Fruit fly (Drosophila melanogaster): Measurements from ENCODE around the gene Gp93.
A peak's percentile ranks its signal among the peaks of the same experiment; 100 is the strongest.

Gene Gp93

DNA sequence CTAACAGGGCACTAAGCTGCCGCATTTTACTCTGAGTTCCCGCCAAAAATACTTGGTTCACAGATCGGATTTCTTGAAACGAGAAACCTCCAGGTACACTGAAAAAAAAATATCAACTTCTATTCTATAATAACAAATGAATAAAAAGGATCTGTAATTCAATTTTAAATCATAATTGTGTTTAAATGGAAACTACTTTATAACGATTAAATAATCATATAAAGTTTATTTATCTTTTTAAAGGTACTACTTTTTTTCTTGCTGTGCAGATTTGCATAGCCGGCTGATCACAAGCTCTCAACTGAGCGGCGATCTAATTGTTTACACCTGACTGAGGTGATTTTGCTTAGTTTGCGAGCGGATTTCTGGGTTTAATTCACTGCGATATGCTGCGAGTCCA lies 38.8 kb downstream of the Gp93 start:
- TF ChIP-seq dmrt99B (tag; optimal IDR thresholded peaks at IDR 0.05), result peak; percentile 65
- peak; percentile 63 for TF ChIP-seq ssp (GFP tag; IDR thresholded peaks at IDR 0.05)
- TF ChIP-seq tgo (GFP tag; IDR thresholded peaks at IDR 0.05), result peak; percentile 79
- TF ChIP-seq zf30C (GFP tag; optimal IDR thresholded peaks at IDR 0.05), result peak; percentile 2
- no peak for TF ChIP-seq sim (GFP tag; IDR thresholded peaks at IDR 0.05)
- TF ChIP-seq Myb (GFP tag; optimal IDR thresholded peaks at IDR 0.05), result no peak
- no peak for TF ChIP-seq btn (GFP tag; optimal IDR thresholded peaks at IDR 0.05)
- peak; percentile 81; the same call in 2 of the 3 replicates for TF ChIP-seq dysf (GFP tag; IDR thresholded peaks at IDR 0.05)
- TF ChIP-seq eyg (GFP tag; optimal IDR thresholded peaks at IDR 0.05), result no peak
- TF ChIP-seq CG17328 (GFP tag; IDR thresholded peaks at IDR 0.05), result peak; percentile 71
- no peak for TF ChIP-seq exex (tag; optimal IDR thresholded peaks at IDR 0.05)
- TF ChIP-seq onecut (GFP tag; IDR thresholded peaks at IDR 0.05), result no peak
- peak; percentile 30; the same call in 1 of the 2 replicates for TF ChIP-seq rib (GFP tag; IDR thresholded peaks at IDR 0.05)
- peak; percentile 17 for TF ChIP-seq pho (GFP tag; optimal IDR thresholded peaks at IDR 0.05)
- TF ChIP-seq eve (GFP tag; optimal IDR thresholded peaks at IDR 0.05), result peak in 1 of 2 experiments; percentile 76
- TF ChIP-seq CG7271 (tag; optimal IDR thresholded peaks at IDR 0.05), result no peak
- TF ChIP-seq CG6765 (GFP tag; optimal IDR thresholded peaks at IDR 0.05), result peak; percentile 46
- TF ChIP-seq H15 (GFP tag; IDR thresholded peaks at IDR 0.05), result peak; percentile 46; the same call in 1 of the 3 replicates
- peak; percentile 59 for TF ChIP-seq HHEX (GFP tag; optimal IDR thresholded peaks at IDR 0.05)
- peak; percentile 32 for TF ChIP-seq trh (GFP tag; optimal IDR thresholded peaks at IDR 0.05)
- 0 out of 2 replicates have a peak, but pooled peaks have one; percentile 22 for TF ChIP-seq Taf1 (GFP tag; IDR thresholded peaks at IDR 0.05)
- peak; percentile 72 for TF ChIP-seq CG13424 (tag; optimal IDR thresholded peaks at IDR 0.05)
- peak; percentile 47; the same call in 1 of the 2 replicates for TF ChIP-seq CG5953 (GFP tag; IDR thresholded peaks at IDR 0.05)
- TF ChIP-seq Nf-YB (GFP tag; optimal IDR thresholded peaks at IDR 0.05), result peak; percentile 58
- peak; percentile 5 for TF ChIP-seq CrebB (tag; optimal IDR thresholded peaks at IDR 0.05)
- peak; percentile 19 for TF ChIP-seq bab2 (GFP tag; optimal IDR thresholded peaks at IDR 0.05)
- peak; percentile 38; the same call in 1 of the 2 replicates for TF ChIP-seq MBD-R2 (GFP tag; IDR thresholded peaks at IDR 0.05)
- peak; percentile 51 for TF ChIP-seq CG4424 (GFP tag; optimal IDR thresholded peaks at IDR 0.05)
- TF ChIP-seq mam (GFP tag; optimal IDR thresholded peaks at IDR 0.05), result no peak
- peak; percentile 23 for TF ChIP-seq CG13894 (tag; optimal IDR thresholded peaks at IDR 0.05)
- TF ChIP-seq Nf-YA (GFP tag; IDR thresholded peaks at IDR 0.05), result peak; percentile 56
- peak; percentile 70 for TF ChIP-seq esg (GFP tag; conservative IDR thresholded peaks at IDR 0.05)
- peak; percentile 28 for TF ChIP-seq org-1 (GFP tag; optimal IDR thresholded peaks at IDR 0.05)
- TF ChIP-seq wek (GFP tag; optimal IDR thresholded peaks at IDR 0.05), result no peak
- peak; percentile 35 for TF ChIP-seq CG4854 (GFP tag; optimal IDR thresholded peaks at IDR 0.05)
- no peak for TF ChIP-seq BEAF-32 (GFP tag; optimal IDR thresholded peaks at IDR 0.05)
- peak; percentile 68 for TF ChIP-seq CG12659 (GFP tag; optimal IDR thresholded peaks at IDR 0.05)
- TF ChIP-seq sob (GFP tag; IDR thresholded peaks at IDR 0.05), result peak; percentile 65
- no peak for TF ChIP-seq Sin3A (optimal IDR thresholded peaks at IDR 0.05)
- TF ChIP-seq kni (GFP tag; optimal IDR thresholded peaks at IDR 0.05), result no peak
- TF ChIP-seq CG16863 (GFP tag; optimal IDR thresholded peaks at IDR 0.05), result no peak
- TF ChIP-seq CG12744 (GFP tag; optimal IDR thresholded peaks at IDR 0.05), result no peak
- peak; percentile 73 for TF ChIP-seq CG9215 (GFP tag; IDR thresholded peaks at IDR 0.05)
- no peak for TF ChIP-seq dan (GFP tag; IDR thresholded peaks at IDR 0.05)
- TF ChIP-seq CG10565 (GFP tag; optimal IDR thresholded peaks at IDR 0.05), result no peak
- TF ChIP-seq lola (GFP tag; optimal IDR thresholded peaks at IDR 0.05), result peak in 1 of 3 experiments; percentile 50
- no peak for TF ChIP-seq her (GFP tag; optimal IDR thresholded peaks at IDR 0.05)
- TF ChIP-seq HLH3B (GFP tag; IDR thresholded peaks at IDR 0.05), result peak; percentile 72
- peak; percentile 62; the same call in 2 of the 3 replicates for TF ChIP-seq CG2889 (GFP tag; IDR thresholded peaks at IDR 0.05)
- no peak for TF ChIP-seq vfl (GFP tag; optimal IDR thresholded peaks at IDR 0.05)
- TF ChIP-seq trem (tag; optimal IDR thresholded peaks at IDR 0.05), result peak; percentile 39
- TF ChIP-seq H2.0 (GFP tag; IDR thresholded peaks at IDR 0.05), result peak; percentile 49; the same call in 1 of the 2 replicates

All from whole organism, embryonic.